Fruit fly (Drosophila melanogaster) whole organism, embryonic: Measurements from ENCODE around the gene Rtc1.

Experiments used
- Atf6 ChIP-seq: fragments of 200-800 bp; sonication (Bioruptor generic); IDR thresholded peaks from 2 replicates; pipeline ENCODE4 v1.3.6; 2022; ENCODE audit warnings: missing biosample characterization, missing genetic modification characterization
- B-H1 ChIP-seq: fragments of 200-800 bp; sonication (Bioruptor generic); IDR thresholded peaks from 3 replicates; pipeline ENCODE4 v1.3.6; 2022; ENCODE audit warnings: missing biosample characterization, missing genetic modification characterization
- BEAF-32 ChIP-seq: fragments of 200-800 bp; sonication (Bioruptor generic); optimal IDR thresholded peaks from 3 replicates; lab custom pipeline; 2017; ENCODE audit warnings: missing biosample characterization, missing genetic modification characterization, mild to moderate bottlenecking, moderate library complexity, missing genetic modification reagents
- CG11398 ChIP-seq: fragments of 200-800 bp; sonication (Bioruptor generic); optimal IDR thresholded peaks from 2 replicates; lab custom pipeline; 2016; ENCODE audit warnings: missing biosample characterization, missing genetic modification characterization
- CG12236 ChIP-seq: fragments of 200-800 bp; sonication (Bioruptor generic); optimal IDR thresholded peaks from 2 replicates; lab custom pipeline; 2016; ENCODE audit warnings: missing biosample characterization, missing genetic modification characterization
- CG12659 ChIP-seq: fragments of 200-800 bp; sonication (Bioruptor generic); optimal IDR thresholded peaks from 3 replicates; lab custom pipeline; 2017; ENCODE audit warnings: mild to moderate bottlenecking, missing biosample characterization, missing genetic modification reagents, missing genetic modification characterization
- CG13123 ChIP-seq: fragments of 200-800 bp; sonication (Bioruptor generic); optimal IDR thresholded peaks from 2 replicates; lab custom pipeline; 2016; ENCODE audit warnings: missing biosample characterization, missing genetic modification characterization
- CG14014 ChIP-seq: fragments of 200-800 bp; sonication (Bioruptor generic); IDR thresholded peaks from 2 replicates; pipeline ENCODE4 v1.3.6; 2022; ENCODE audit warnings: missing biosample characterization, missing genetic modification characterization
- CG3065 ChIP-seq: fragments of 200-800 bp; sonication (Bioruptor generic); optimal IDR thresholded peaks from 2 replicates; lab custom pipeline; 2016; ENCODE audit warnings: missing biosample characterization, missing genetic modification characterization
- CG3163 ChIP-seq: fragments of 200-800 bp; sonication (Bioruptor generic); optimal IDR thresholded peaks from 3 replicates; lab custom pipeline; 2016; ENCODE audit warnings: missing biosample characterization, missing genetic modification characterization
- CG34376 ChIP-seq: fragments of 200-800 bp; sonication (Bioruptor generic); optimal IDR thresholded peaks from 2 replicates; lab custom pipeline; 2018; ENCODE audit warnings: missing biosample characterization, mild to moderate bottlenecking, missing genetic modification characterization
- CG4282 ChIP-seq: fragments of 200-800 bp; sonication (Bioruptor generic); optimal IDR thresholded peaks from 2 replicates; lab custom pipeline; 2016; ENCODE audit warnings: missing biosample characterization, missing genetic modification characterization
- CG4730 ChIP-seq: fragments of 200-800 bp; sonication (Bioruptor generic); IDR thresholded peaks from 2 replicates; pipeline ENCODE4 v1.3.6; 2022; ENCODE audit warnings: missing biosample characterization, missing genetic modification characterization
- CG6813 ChIP-seq: fragments of 200-800 bp; sonication (Bioruptor generic); optimal IDR thresholded peaks from 2 replicates; lab custom pipeline; 2017; ENCODE audit warnings: missing biosample characterization, missing genetic modification characterization, mild to moderate bottlenecking, moderate library complexity, missing genetic modification reagents
- CG6854 ChIP-seq: fragments of 200-800 bp; sonication (Bioruptor generic); optimal IDR thresholded peaks from 3 replicates; lab custom pipeline; 2017; ENCODE audit warnings: missing biosample characterization, mild to moderate bottlenecking, missing genetic modification characterization
- CG8924 ChIP-seq: fragments of 200-800 bp; optimal IDR thresholded peaks from 3 replicates; lab custom pipeline; 2019; ENCODE audit warnings: missing biosample characterization, mild to moderate bottlenecking, missing genetic modification characterization, moderate library complexity
- CG9932 ChIP-seq: fragments of 200-800 bp; sonication (Bioruptor generic); IDR thresholded peaks from 2 replicates; pipeline ENCODE4 v1.3.6; 2022; ENCODE audit warnings: missing biosample characterization, missing genetic modification characterization
- D ChIP-seq, 2 experiments: fragments of 200-800 bp in 1 of 2; fragments of >200 bp in 1 of 2; sonication (Bioruptor generic) in 1 of 2; optimal IDR thresholded peaks; 2 replicates in 1 of 2; 3 replicates in 1 of 2; lab custom pipeline; 2017; ENCODE audit warnings: mild to moderate bottlenecking in 1 of 2, missing biosample characterization in 1 of 2, missing genetic modification characterization in 1 of 2, missing genetic modification reagents in 1 of 2
- Dad ChIP-seq: fragments of 200-800 bp; sonication (Bioruptor generic); optimal IDR thresholded peaks from 3 replicates; lab custom pipeline; 2016; ENCODE audit warnings: missing biosample characterization, missing genetic modification characterization
- Dfd ChIP-seq, 2 experiments: fragments of >200 bp; optimal IDR thresholded peaks; 2 replicates each; lab custom pipeline; 2017; ENCODE audit warnings: missing biosample characterization in 2 of 2, missing genetic modification characterization in 2 of 2
- Ets97D ChIP-seq: fragments of 200-800 bp; sonication (Bioruptor generic); optimal IDR thresholded peaks from 3 replicates; lab custom pipeline; 2016; ENCODE audit warnings: missing biosample characterization, missing genetic modification characterization
- Kr ChIP-seq: fragments of 200-800 bp; sonication (Bioruptor generic); optimal IDR thresholded peaks from 2 replicates; lab custom pipeline; 2017; ENCODE audit warnings: missing biosample characterization, mild to moderate bottlenecking, missing genetic modification characterization
- Mad ChIP-seq: fragments of 200-800 bp; sonication (Bioruptor generic); optimal IDR thresholded peaks from 2 replicates; lab custom pipeline; 2016; ENCODE audit warnings: missing biosample characterization, missing genetic modification characterization
- Mrtf ChIP-seq: fragments of 200-800 bp; sonication (Bioruptor generic); IDR thresholded peaks from 3 replicates; pipeline ENCODE4 v1.3.6; 2022; ENCODE audit warnings: missing biosample characterization, missing genetic modification characterization
- NfI ChIP-seq: fragments of 200-800 bp; sonication (Bioruptor generic); optimal IDR thresholded peaks from 3 replicates; lab custom pipeline; 2018; ENCODE audit warnings: missing biosample characterization, mild to moderate bottlenecking, missing genetic modification characterization, moderate library complexity
- PHDP ChIP-seq: fragments of 200-800 bp; sonication (Bioruptor generic); optimal IDR thresholded peaks from 3 replicates; lab custom pipeline; 2018; ENCODE audit warnings: missing biosample characterization, mild to moderate bottlenecking, missing genetic modification characterization, moderate library complexity
- Ravus ChIP-seq: fragments of 200-800 bp; sonication (Bioruptor generic); IDR thresholded peaks from 2 replicates; pipeline ENCODE4 v1.3.6; 2022; ENCODE audit warnings: missing biosample characterization, missing genetic modification characterization
- Rfx ChIP-seq: fragments of 200-800 bp; sonication (Bioruptor generic); IDR thresholded peaks from 2 replicates; pipeline ENCODE4 v1.3.6; 2022; ENCODE audit warnings: missing biosample characterization, missing genetic modification characterization
- Sox102F ChIP-seq: fragments of 200-800 bp; sonication (Bioruptor generic); optimal IDR thresholded peaks from 2 replicates; lab custom pipeline; 2018; ENCODE audit warnings: missing biosample characterization, mild to moderate bottlenecking, missing genetic modification characterization, moderate library complexity
- Spps ChIP-seq: fragments of 200-800 bp; sonication (Bioruptor generic); optimal IDR thresholded peaks from 2 replicates; lab custom pipeline; 2018; ENCODE audit warnings: missing biosample characterization, mild to moderate bottlenecking, missing genetic modification characterization
- ap ChIP-seq: fragments of 200-800 bp; sonication (Bioruptor generic); IDR thresholded peaks from 2 replicates; pipeline ENCODE4 v1.3.6; 2022; ENCODE audit warnings: missing biosample characterization, missing genetic modification characterization
- bsh ChIP-seq, 2 experiments: fragments of 200-800 bp; sonication (Bioruptor generic); optimal IDR thresholded peaks; 2 replicates each; lab custom pipeline; 2017 to 2018; ENCODE audit warnings: mild to moderate bottlenecking in 2 of 2, missing biosample characterization in 2 of 2, missing genetic modification characterization in 2 of 2, moderate library complexity in 1 of 2
- chn ChIP-seq: fragments of 200-800 bp; sonication (Bioruptor generic); optimal IDR thresholded peaks from 2 replicates; lab custom pipeline; 2016; ENCODE audit warnings: missing biosample characterization, missing genetic modification characterization
- corto ChIP-seq: fragments of 200-800 bp; sonication (Bioruptor generic); optimal IDR thresholded peaks from 2 replicates; lab custom pipeline; 2016; ENCODE audit warnings: missing biosample characterization, mild to moderate bottlenecking, missing genetic modification characterization, moderate library complexity
- dpn ChIP-seq, 2 experiments: fragments of 200-800 bp; sonication (Bioruptor generic); optimal IDR thresholded peaks; 3 replicates each; lab custom pipeline; 2016; ENCODE audit warnings: missing biosample characterization in 2 of 2, missing genetic modification characterization in 2 of 2
- en ChIP-seq: fragments of 200-800 bp; sonication (Bioruptor generic); optimal IDR thresholded peaks from 2 replicates; lab custom pipeline; 2016; ENCODE audit warnings: missing biosample characterization, missing genetic modification characterization
- fd3F ChIP-seq: fragments of 200-800 bp; sonication (Bioruptor generic); optimal IDR thresholded peaks from 2 replicates; lab custom pipeline; 2018; ENCODE audit warnings: missing biosample characterization, mild to moderate bottlenecking, missing genetic modification characterization, moderate library complexity
- fu2 ChIP-seq: fragments of 200-800 bp; sonication (Bioruptor generic); optimal IDR thresholded peaks from 2 replicates; lab custom pipeline; 2016; ENCODE audit warnings: missing biosample characterization, missing genetic modification characterization
- ham ChIP-seq: fragments of 200-800 bp; sonication (Bioruptor generic); IDR thresholded peaks from 2 replicates; pipeline ENCODE4 v1.3.6; 2022; ENCODE audit warnings: missing biosample characterization, missing genetic modification characterization
- hbn ChIP-seq: fragments of 200-800 bp; sonication (Bioruptor generic); IDR thresholded peaks from 2 replicates; pipeline ENCODE4 v1.3.6; 2022; ENCODE audit warnings: missing biosample characterization, missing genetic modification characterization; ENCODE audit not compliant: partially characterized antibody
- nerfin-1 ChIP-seq: fragments of 200-800 bp; sonication (Bioruptor generic); optimal IDR thresholded peaks from 3 replicates; lab custom pipeline; 2019; ENCODE audit warnings: missing biosample characterization, mild to moderate bottlenecking, missing genetic modification characterization, moderate library complexity
- oc ChIP-seq: fragments of 200-800 bp; sonication (Bioruptor generic); optimal IDR thresholded peaks from 2 replicates; lab custom pipeline; 2018; ENCODE audit warnings: missing biosample characterization, mild to moderate bottlenecking, missing genetic modification characterization, moderate library complexity
- pzg ChIP-seq: fragments of 200-800 bp; sonication (Bioruptor generic); optimal IDR thresholded peaks from 3 replicates; lab custom pipeline; 2018; ENCODE audit warnings: missing biosample characterization, mild to moderate bottlenecking, missing genetic modification characterization, moderate library complexity
- repo ChIP-seq: fragments of 200-800 bp; sonication (Bioruptor generic); optimal IDR thresholded peaks from 2 replicates; lab custom pipeline; 2016; ENCODE audit warnings: missing biosample characterization, missing genetic modification characterization
- schlank ChIP-seq: fragments of 200-800 bp; sonication (Bioruptor generic); optimal IDR thresholded peaks from 2 replicates; lab custom pipeline; 2018; ENCODE audit warnings: missing biosample characterization, mild to moderate bottlenecking, missing genetic modification characterization
- sd ChIP-seq: fragments of 200-800 bp; sonication (Bioruptor generic); optimal IDR thresholded peaks from 3 replicates; lab custom pipeline; 2018; ENCODE audit warnings: missing biosample characterization, mild to moderate bottlenecking, missing genetic modification characterization, moderate library complexity
- so ChIP-seq: fragments of 200-800 bp; sonication (Bioruptor generic); IDR thresholded peaks from 3 replicates; pipeline ENCODE4 v1.3.6; 2022; ENCODE audit warnings: missing biosample characterization, missing genetic modification characterization
- trh ChIP-seq: fragments of 200-800 bp; sonication (Bioruptor generic); optimal IDR thresholded peaks from 2 replicates; lab custom pipeline; 2016; ENCODE audit warnings: missing biosample characterization, missing genetic modification characterization
- tx ChIP-seq: fragments of 200-800 bp; sonication (Bioruptor generic); optimal IDR thresholded peaks from 2 replicates; lab custom pipeline; 2016; ENCODE audit warnings: missing biosample characterization, missing genetic modification characterization
- unc-4 ChIP-seq: fragments of 200-800 bp; sonication (Bioruptor generic); IDR thresholded peaks from 2 replicates; pipeline ENCODE4 v1.3.6; 2022; ENCODE audit warnings: missing biosample characterization, missing genetic modification characterization; ENCODE audit not compliant: partially characterized antibody
- yki ChIP-seq: fragments of >200 bp; optimal IDR thresholded peaks from 3 replicates; lab custom pipeline; 2018

Gene Rtc1

DNA sequence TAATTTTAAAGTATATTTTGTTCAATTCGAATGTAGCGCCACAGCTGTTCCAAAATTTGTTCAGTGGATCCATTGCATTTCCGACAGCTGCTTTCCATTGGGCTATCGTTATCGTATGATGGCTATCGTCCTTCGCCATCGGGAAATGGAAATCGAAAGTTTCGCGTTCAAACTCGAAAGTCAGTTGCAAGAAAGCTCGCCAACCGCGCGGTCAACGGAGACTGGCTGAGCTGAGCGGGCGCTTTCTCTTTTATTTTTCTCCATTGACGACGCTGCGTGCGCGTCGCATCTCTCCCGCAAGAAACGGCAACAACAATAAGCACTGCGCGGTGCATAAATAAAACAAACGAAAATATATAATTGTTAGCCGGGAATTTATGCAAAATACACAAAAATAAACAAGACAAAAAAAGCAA lies 26.6 kb downstream of the Rtc1 start, which contains the start of gene inaE (continued):
- TF ChIP-seq CG4282 (GFP tag; lab: Kevin White, UChicago): no peak
- peak; percentile 37; the same call in 1 of the 2 replicates for TF ChIP-seq Atf6 (GFP tag; lab: Robert Waterston, UW)
- no peak for TF ChIP-seq CG11398 (GFP tag; lab: Kevin White, UChicago)
- TF ChIP-seq ham (GFP tag; lab: Robert Waterston, UW): no peak
- peak; percentile 44; the same call in 1 of the 2 replicates for TF ChIP-seq unc-4 (GFP tag; lab: Robert Waterston, UW)
- no peak for TF ChIP-seq trh
- no peak for TF ChIP-seq CG3163 (GFP tag; lab: Kevin White, UChicago)
- TF ChIP-seq Spps (tag; lab: Kevin White, UChicago): no peak
- TF ChIP-seq nerfin-1 (tag; lab: Kevin White, UChicago): no peak
- no peak for TF ChIP-seq corto (GFP tag; lab: Kevin White, UChicago)
- peak; percentile 18 for TF ChIP-seq PHDP
- TF ChIP-seq chn: no peak
- peak; percentile 53 for TF ChIP-seq BEAF-32 (GFP tag; lab: Kevin White, UChicago)
- no peak for TF ChIP-seq schlank (tag; lab: Kevin White, UChicago)
- TF ChIP-seq CG6813 (GFP tag; lab: Kevin White, UChicago): no peak
- no peak for TF ChIP-seq oc (tag; lab: Kevin White, UChicago)
- peak; percentile 74 for TF ChIP-seq pzg (GFP tag; lab: Kevin White, UChicago)
- TF ChIP-seq en (GFP tag; lab: Kevin White, UChicago): no peak
- TF ChIP-seq Kr (GFP tag; lab: Kevin White, UChicago): no peak
- no peak for TF ChIP-seq CG13123 (GFP tag; lab: Kevin White, UChicago)
- no peak for TF ChIP-seq fd3F
- TF ChIP-seq yki (lab: Kevin White, UChicago): no peak
- 0 out of 2 replicates have a peak, but pooled peaks have one; percentile 15 for TF ChIP-seq CG14014 (GFP tag; lab: Robert Waterston, UW)
- no peak for TF ChIP-seq repo (GFP tag; lab: Kevin White, UChicago)
- no peak for TF ChIP-seq bsh (GFP tag; optimal IDR thresholded peaks at IDR 0.05; lab: Kevin White, UChicago)
- TF ChIP-seq CG34376 (GFP tag; lab: Kevin White, UChicago): no peak
- TF ChIP-seq Ravus (GFP tag; lab: Robert Waterston, UW): no peak
- no peak for TF ChIP-seq NfI (GFP tag; lab: Kevin White, UChicago)
- no peak for TF ChIP-seq sd (tag; lab: Kevin White, UChicago)
- TF ChIP-seq Mad (GFP tag; lab: Kevin White, UChicago): no peak
- TF ChIP-seq so (GFP tag; lab: Robert Waterston, UW): no peak
- peak; percentile 1 for TF ChIP-seq CG8924 (tag; lab: Kevin White, UChicago)
- TF ChIP-seq Sox102F: no peak
- no peak for TF ChIP-seq CG12236 (GFP tag; lab: Kevin White, UChicago)
- peak; percentile 46 for TF ChIP-seq CG12659
- no peak for TF ChIP-seq Dad (GFP tag; lab: Kevin White, UChicago)
- no peak for TF ChIP-seq CG6854 (GFP tag; lab: Kevin White, UChicago)
- TF ChIP-seq Rfx: 0 out of 2 replicates have a peak, but pooled peaks have one; percentile 22
- TF ChIP-seq CG9932 (GFP tag; lab: Robert Waterston, UW): no peak
- no peak for TF ChIP-seq B-H1 (GFP tag; lab: Robert Waterston, UW)
- no peak for TF ChIP-seq ap (GFP tag; lab: Robert Waterston, UW)
- peak; percentile 64 for TF ChIP-seq Ets97D
- TF ChIP-seq tx: no peak
- no peak for TF ChIP-seq Mrtf (GFP tag; lab: Robert Waterston, UW)
- TF ChIP-seq D (optimal IDR thresholded peaks at IDR 0.05; lab: Kevin White, UChicago): no peak
- no peak for TF ChIP-seq D (GFP tag; optimal IDR thresholded peaks at IDR 0.05; lab: Kevin White, UChicago)
- no peak for TF ChIP-seq CG4730 (GFP tag; lab: Robert Waterston, UW)
- TF ChIP-seq CG3065 (GFP tag; lab: Kevin White, UChicago): no peak
- TF ChIP-seq dpn (GFP tag; optimal IDR thresholded peaks at IDR 0.05; lab: Kevin White, UChicago): no peak
- TF ChIP-seq Dfd (GFP tag; optimal IDR thresholded peaks at IDR 0.05; lab: Kevin White, UChicago): no peak
- TF ChIP-seq hbn (GFP tag; lab: Robert Waterston, UW): no peak
- no peak for TF ChIP-seq fu2 (GFP tag; lab: Kevin White, UChicago)
